Fruit fly (Drosophila melanogaster): ENCODE measurements around the gene CG33654.

- TF ChIP-seq psq (optimal IDR thresholded peaks at IDR 0.05) = no peak
- no peak for TF ChIP-seq ttk (optimal IDR thresholded peaks at IDR 0.05)
- TF ChIP-seq Myc (optimal IDR thresholded peaks at IDR 0.05) = no peak
- no peak for TF ChIP-seq insv (optimal IDR thresholded peaks at IDR 0.05)
Measured at dm6 chr3R:9613124-9613523, 30.1 kb upstream of the CG33654 start.
